Worm (Caenorhabditis elegans): ENCODE data around the gene F12A10.6.

F12A10.6 gene

DNA sequence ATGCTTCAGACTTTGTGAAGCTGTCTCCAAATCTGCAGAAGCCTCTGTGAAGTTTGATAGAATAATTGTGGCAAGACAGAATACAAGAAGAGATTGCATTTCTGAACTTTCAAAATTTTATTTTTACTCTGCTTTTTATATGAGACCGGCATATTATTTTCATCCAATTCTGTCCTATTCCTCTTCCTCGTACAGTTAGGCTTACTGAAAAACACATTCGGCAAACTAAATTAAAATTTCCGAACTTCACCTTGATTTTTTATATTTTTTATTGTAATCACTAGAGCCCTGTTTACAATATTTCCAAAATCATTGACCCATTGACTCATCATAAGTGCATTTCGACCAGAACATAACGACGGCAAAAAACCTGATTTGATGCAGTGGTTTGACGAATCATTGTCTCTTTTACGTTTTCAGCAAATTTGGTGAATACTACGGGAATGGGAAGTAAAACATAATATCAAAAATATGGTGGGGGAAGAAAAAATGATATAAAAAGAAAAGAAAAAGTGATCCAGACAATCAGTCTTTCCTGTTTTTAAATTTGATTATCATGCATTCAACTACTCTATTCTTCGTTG lies 3.9 kb upstream of the F12A10.6 start, which contains the start of the genes suex-1 and F12A10.9:
suex-1 (minus strand) TSS at position 101 of the 584 bp plus-strand sequence.
F12A10.9 (plus strand) TSS at position 534 of the 584 bp plus-strand sequence.
- TF ChIP-seq nhr-21 (tag; optimal IDR thresholded peaks at IDR 0.05) (no peak), ceh-16 (tag; optimal IDR thresholded peaks at IDR 0.05) (no peak), ama-1 (optimal IDR thresholded peaks at IDR 0.05) (no peak), Y55F3AM.14 (GFP tag; optimal IDR thresholded peaks at IDR 0.05) (no peak), gmeb-1 (tag; optimal IDR thresholded peaks at IDR 0.05) (no peak), nhr-129 (tag; optimal IDR thresholded peaks at IDR 0.05) (no peak), mab-5 (tag; optimal IDR thresholded peaks at IDR 0.05) (no peak), peb-1 (tag; optimal IDR thresholded peaks at IDR 0.05) (no peak), nhr-12 (tag; optimal IDR thresholded peaks at IDR 0.05) (no peak), mbf-1 (tag; optimal IDR thresholded peaks at IDR 0.05) (no peak), C34F6.9 (tag; optimal IDR thresholded peaks at IDR 0.05) (no peak), blmp-1 (tag; optimal IDR thresholded peaks at IDR 0.05; ENCODE audit: insufficient read depth) (no peak), ztf-11 (tag; optimal IDR thresholded peaks at IDR 0.05) (no peak)

ce11 chrII:5497541-5497940 lies 3.2 kb upstream of the F12A10.6 start:
- TF ChIP-seq peb-1 (tag; optimal IDR thresholded peaks at IDR 0.05) (no peak), ztf-11 (tag; optimal IDR thresholded peaks at IDR 0.05) (no peak), lin-39 (tag; optimal IDR thresholded peaks at IDR 0.05) (no peak), blmp-1 (tag; optimal IDR thresholded peaks at IDR 0.05; ENCODE audit: insufficient read depth) (no peak), mab-5 (tag; optimal IDR thresholded peaks at IDR 0.05) (no peak), nhr-77 (tag; optimal IDR thresholded peaks at IDR 0.05) (no peak), nhr-21 (tag; optimal IDR thresholded peaks at IDR 0.05) (no peak), nhr-23 (tag; optimal IDR thresholded peaks at IDR 0.05) (no peak), ama-1 (optimal IDR thresholded peaks at IDR 0.05) (no peak), ZK546.5 (tag; optimal IDR thresholded peaks at IDR 0.05) (no peak), Y55F3AM.14 (GFP tag; optimal IDR thresholded peaks at IDR 0.05) (no peak), sma-9 (GFP tag; optimal IDR thresholded peaks at IDR 0.05) (no peak), sma-9 (tag; optimal IDR thresholded peaks at IDR 0.05) (no peak), zag-1 (tag; optimal IDR thresholded peaks at IDR 0.05) (no peak), unc-39 (tag; optimal IDR thresholded peaks at IDR 0.05) (no peak), nhr-10 (tag; optimal IDR thresholded peaks at IDR 0.05) (no peak), lsy-2 (tag; optimal IDR thresholded peaks at IDR 0.05) (no peak), F13H6.1 (tag; optimal IDR thresholded peaks at IDR 0.05) (no peak), sem-4 (tag; optimal IDR thresholded peaks at IDR 0.05) (no peak)

ce11 chrII:5496375-5496774 lies 2.1 kb upstream of the F12A10.6 start, which contains the start of gene F12A10.1:
Gene F12A10.1 (plus strand): TSS chrII:5496540.
- TF ChIP-seq nhr-23 (tag; optimal IDR thresholded peaks at IDR 0.05) (no peak), sma-9 (GFP tag; optimal IDR thresholded peaks at IDR 0.05) (no peak), sma-9 (tag; optimal IDR thresholded peaks at IDR 0.05) (no peak), mab-5 (tag; optimal IDR thresholded peaks at IDR 0.05) (no peak), nhr-77 (tag; optimal IDR thresholded peaks at IDR 0.05) (no peak), nhr-6 (tag; optimal IDR thresholded peaks at IDR 0.05) (no peak), nhr-21 (tag; optimal IDR thresholded peaks at IDR 0.05) (peak; percentile 1), nhr-237 (tag; optimal IDR thresholded peaks at IDR 0.05) (no peak), mbf-1 (tag; optimal IDR thresholded peaks at IDR 0.05) (no peak), sma-3 (GFP tag; optimal IDR thresholded peaks at IDR 0.05) (peak; percentile 1), ZK546.5 (tag; optimal IDR thresholded peaks at IDR 0.05) (no peak), lin-11 (tag; optimal IDR thresholded peaks at IDR 0.05) (no peak), C34F6.9 (tag; optimal IDR thresholded peaks at IDR 0.05) (no peak), nhr-129 (tag; optimal IDR thresholded peaks at IDR 0.05) (no peak), fos-1 (tag; optimal IDR thresholded peaks at IDR 0.05) (peak; percentile 4), crh-2 (tag; optimal IDR thresholded peaks at IDR 0.05) (no peak), ceh-16 (tag; optimal IDR thresholded peaks at IDR 0.05) (no peak)

- TF ChIP-seq nhr-23 (tag; optimal IDR thresholded peaks at IDR 0.05) = no peak
- TF ChIP-seq ztf-1 (GFP tag; conservative IDR thresholded peaks at IDR 0.05) = no peak
- TF ChIP-seq mdl-1 (tag; optimal IDR thresholded peaks at IDR 0.05) = no peak
- TF ChIP-seq nhr-25 (tag; optimal IDR thresholded peaks at IDR 0.05) = no peak
- TF ChIP-seq nhr-10 (tag; optimal IDR thresholded peaks at IDR 0.05) = no peak
- TF ChIP-seq ama-1 (optimal IDR thresholded peaks at IDR 0.05) = no peak
- TF ChIP-seq skn-1 (tag; optimal IDR thresholded peaks at IDR 0.05) = no peak
- no peak for TF ChIP-seq dmd-4 (tag; optimal IDR thresholded peaks at IDR 0.05)
- TF ChIP-seq nhr-129 (tag; optimal IDR thresholded peaks at IDR 0.05) = no peak
- TF ChIP-seq elt-1 (tag; optimal IDR thresholded peaks at IDR 0.05) = no peak
- no peak for TF ChIP-seq ztf-11 (tag; optimal IDR thresholded peaks at IDR 0.05)
- TF ChIP-seq blmp-1 (tag; optimal IDR thresholded peaks at IDR 0.05; ENCODE audit: insufficient read depth) = no peak
- no peak for TF ChIP-seq F13H6.1 (tag; optimal IDR thresholded peaks at IDR 0.05)
- no peak for TF ChIP-seq mbf-1 (tag; optimal IDR thresholded peaks at IDR 0.05)
- TF ChIP-seq ceh-16 (tag; optimal IDR thresholded peaks at IDR 0.05) = no peak
Measured at ce11 chrII:5487844-5488243, 6.5 kb downstream of the F12A10.6 start, which contains the start of gene nep-5. Gene nep-5 (plus strand): TSS chrII:5488144.

Measured in whole organism, L2 larva.